Worm (Caenorhabditis elegans): ENCODE measurements around the gene Y97E10AR.2.

ce11 chrV:8034811-8035210 is 38.8 kb downstream of the Y97E10AR.2 start, which contains the start of gene algn-12:
- no peak for TF ChIP-seq ztf-3 (GFP tag; optimal IDR thresholded peaks at IDR 0.05)
- no peak for TF ChIP-seq lir-1 (GFP tag; conservative IDR thresholded peaks at IDR 0.05)
- TF ChIP-seq lsy-27 (tag; optimal IDR thresholded peaks at IDR 0.05; ENCODE audit: borderline replicate concordance, insufficient read depth), result no peak
- no peak for TF ChIP-seq ama-1 (optimal IDR thresholded peaks at IDR 0.05)
- no peak for TF ChIP-seq ama-1 (GFP tag; optimal IDR thresholded peaks at IDR 0.05)
